Fruit fly (Drosophila melanogaster) S2 (cell line): Measurements from ENCODE around the gene Pbp45.

Experiments
- CG8478 ChIP-seq: fragments of >200 bp; optimal IDR thresholded peaks from 2 replicates; lab custom pipeline; 2018
- CTCF ChIP-seq, 2 experiments: fragments of >200 bp; optimal IDR thresholded peaks; 2 replicates each; lab custom pipeline; 2018

DNA sequence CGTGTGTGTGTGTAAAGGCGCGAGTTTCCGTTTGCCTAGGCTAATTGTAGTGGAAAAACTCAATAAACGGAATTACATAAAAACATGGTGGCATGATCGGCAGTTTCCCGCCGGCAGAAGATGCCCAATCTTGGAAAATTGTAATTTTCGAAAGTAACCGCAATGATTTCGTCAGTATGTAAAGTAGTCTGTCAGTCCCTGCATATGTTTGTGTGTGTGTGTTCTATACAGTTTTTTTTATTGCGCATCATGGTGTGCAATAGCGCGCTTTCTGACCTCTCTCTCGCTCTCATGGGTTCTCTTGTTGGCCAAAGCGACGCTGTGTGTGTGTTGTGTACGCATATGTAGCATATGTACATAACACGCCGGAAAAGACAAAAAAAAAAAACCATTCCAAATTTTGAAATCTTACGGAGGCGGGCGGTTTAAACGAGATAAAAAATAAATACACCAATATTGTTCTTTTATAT is 45.0 kb downstream of the Pbp45 start:
- TF ChIP-seq CTCF (optimal IDR thresholded peaks at IDR 0.05; lab: Kevin White, UChicago) (no peak), CG8478 (lab: Kevin White, UChicago) (no peak)
